Worm (Caenorhabditis elegans): ENCODE data around the gene mig-14.

mig-14 gene

ce11 chrII:13722763-13723162 is 18.8 kb upstream of the mig-14 start, which contains the start of gene Y54G9A.5:
Y54G9A.5 (plus strand) TSS chrII:13723007.
- no peak for TF ChIP-seq nhr-21 (tag; optimal IDR thresholded peaks at IDR 0.05)
- TF ChIP-seq elt-3 (tag; optimal IDR thresholded peaks at IDR 0.05): no peak
- TF ChIP-seq lsy-2 (tag; optimal IDR thresholded peaks at IDR 0.05): no peak
- TF ChIP-seq mbf-1 (tag; optimal IDR thresholded peaks at IDR 0.05): no peak
- TF ChIP-seq lin-13 (GFP tag; optimal IDR thresholded peaks at IDR 0.05): no peak
- no peak for TF ChIP-seq snpc-4 (tag; optimal IDR thresholded peaks at IDR 0.05)
- TF ChIP-seq mab-5 (tag; optimal IDR thresholded peaks at IDR 0.05): no peak
- TF ChIP-seq C34F6.9 (tag; optimal IDR thresholded peaks at IDR 0.05): no peak
- no peak for TF ChIP-seq fos-1 (tag; optimal IDR thresholded peaks at IDR 0.05)
- no peak for TF ChIP-seq gmeb-1 (tag; optimal IDR thresholded peaks at IDR 0.05)
- TF ChIP-seq egl-27 (tag; optimal IDR thresholded peaks at IDR 0.05): no peak
- TF ChIP-seq R02D3.7 (tag; optimal IDR thresholded peaks at IDR 0.05): no peak
- TF ChIP-seq nhr-10 (tag; optimal IDR thresholded peaks at IDR 0.05): no peak
- TF ChIP-seq unc-39 (tag; optimal IDR thresholded peaks at IDR 0.05): no peak
- TF ChIP-seq unc-62 (GFP tag; optimal IDR thresholded peaks at IDR 0.05): no peak
- no peak for TF ChIP-seq zag-1 (tag; optimal IDR thresholded peaks at IDR 0.05)
- no peak for TF ChIP-seq lin-39 (tag; optimal IDR thresholded peaks at IDR 0.05)
- no peak for TF ChIP-seq aly-2 (tag; optimal IDR thresholded peaks at IDR 0.05)

ce11 chrII:13723754-13724153 is 17.8 kb upstream of the mig-14 start:
- TF ChIP-seq Y55F3AM.14 (GFP tag; optimal IDR thresholded peaks at IDR 0.05) (no peak), mab-5 (tag; optimal IDR thresholded peaks at IDR 0.05) (no peak), sma-3 (GFP tag; optimal IDR thresholded peaks at IDR 0.05) (no peak), skn-1 (tag; optimal IDR thresholded peaks at IDR 0.05) (no peak), lin-39 (tag; optimal IDR thresholded peaks at IDR 0.05) (no peak), sem-4 (tag; optimal IDR thresholded peaks at IDR 0.05) (no peak), unc-62 (GFP tag; optimal IDR thresholded peaks at IDR 0.05) (no peak), fos-1 (tag; optimal IDR thresholded peaks at IDR 0.05) (no peak), egl-27 (tag; optimal IDR thresholded peaks at IDR 0.05) (no peak), ceh-16 (tag; optimal IDR thresholded peaks at IDR 0.05) (no peak), ztf-4 (tag; optimal IDR thresholded peaks at IDR 0.05) (no peak), peb-1 (tag; optimal IDR thresholded peaks at IDR 0.05) (no peak)

- TF ChIP-seq peb-1 (tag; optimal IDR thresholded peaks at IDR 0.05) (no peak), lsy-2 (tag; optimal IDR thresholded peaks at IDR 0.05) (peak in 1 of 2 experiments; percentile 13), lin-39 (tag; optimal IDR thresholded peaks at IDR 0.05) (no peak), nhr-11 (tag; optimal IDR thresholded peaks at IDR 0.05) (no peak), mdl-1 (tag; optimal IDR thresholded peaks at IDR 0.05) (no peak), unc-39 (tag; optimal IDR thresholded peaks at IDR 0.05) (no peak), nhr-77 (tag; optimal IDR thresholded peaks at IDR 0.05) (no peak), unc-55 (GFP tag; optimal IDR thresholded peaks at IDR 0.05) (peak; percentile 48), R02D3.7 (tag; optimal IDR thresholded peaks at IDR 0.05) (no peak), blmp-1 (tag; optimal IDR thresholded peaks at IDR 0.05; ENCODE audit: insufficient read depth) (no peak), ztf-1 (GFP tag; conservative IDR thresholded peaks at IDR 0.05) (no peak), alr-1 (tag; optimal IDR thresholded peaks at IDR 0.05) (no peak), F13H6.1 (tag; optimal IDR thresholded peaks at IDR 0.05) (no peak), nhr-6 (tag; optimal IDR thresholded peaks at IDR 0.05) (no peak), gmeb-1 (tag; optimal IDR thresholded peaks at IDR 0.05) (peak; percentile 48), mab-5 (tag; optimal IDR thresholded peaks at IDR 0.05) (no peak)
These were observed 15.7 kb upstream of the mig-14 start, which contains the start of the genes Y54G9A.7 and bub-3 for ce11 chrII:13725793-13726192. Y54G9A.7 (minus strand) TSS chrII:13725799. bub-3 (plus strand) TSS chrII:13726062.

- TF ChIP-seq elt-1 (tag; optimal IDR thresholded peaks at IDR 0.05): no peak
- no peak for TF ChIP-seq F13H6.1 (tag; optimal IDR thresholded peaks at IDR 0.05)
- TF ChIP-seq ztf-1 (GFP tag; conservative IDR thresholded peaks at IDR 0.05): no peak
- TF ChIP-seq blmp-1 (tag; optimal IDR thresholded peaks at IDR 0.05; ENCODE audit: insufficient read depth): no peak
- TF ChIP-seq mab-5 (tag; optimal IDR thresholded peaks at IDR 0.05): no peak
- no peak for TF ChIP-seq nhr-25 (tag; optimal IDR thresholded peaks at IDR 0.05)
These were observed 12.1 kb upstream of the mig-14 start, which contains the start of gene Y54G9A.9 for ce11 chrII:13729416-13729815. Y54G9A.9 (plus strand) TSS chrII:13729716.

ce11 chrII:13732146-13732545 is 9.4 kb upstream of the mig-14 start:
- TF ChIP-seq ceh-82 (tag; optimal IDR thresholded peaks at IDR 0.05): no peak
- no peak for TF ChIP-seq peb-1 (tag; optimal IDR thresholded peaks at IDR 0.05)
